Worm (Caenorhabditis elegans) whole organism, early embryonic: ENCODE data around the gene nhr-14.

Experiments
- B0310.2 ChIP-seq: sonication (generic microtip); optimal IDR thresholded peaks from 2 replicates; lab custom pipeline; 2016; ENCODE audit warnings: mild to moderate bottlenecking, missing genetic modification characterization, missing compliant biosample characterization
- F13C5.2 ChIP-seq: sonication (generic microtip); optimal IDR thresholded peaks from 2 replicates; lab custom pipeline; 2017; ENCODE audit warnings: mild to moderate bottlenecking, missing genetic modification characterization, inconsistent platforms, missing compliant biosample characterization
- aly-1 ChIP-seq: sonication (generic microtip); optimal IDR thresholded peaks from 2 replicates; lab custom pipeline; 2016; ENCODE audit warnings: missing genetic modification characterization, missing compliant biosample characterization
- ama-1 ChIP-seq: fragments of 150-350 bp; optimal IDR thresholded peaks from 2 replicates; lab custom pipeline; 2014
- ceh-13 ChIP-seq: fragments of 200-800 bp; sonication (Bioruptor generic); optimal IDR thresholded peaks from 2 replicates; lab custom pipeline; 2018; ENCODE audit warnings: mild to moderate bottlenecking, missing genetic modification characterization, missing compliant biosample characterization
- ceh-36 ChIP-seq: sonication (generic microtip); optimal IDR thresholded peaks from 2 replicates; lab custom pipeline; 2016; ENCODE audit warnings: missing genetic modification characterization, inconsistent platforms, missing compliant biosample characterization
- ets-7 ChIP-seq: sonication (generic microtip); optimal IDR thresholded peaks from 2 replicates; lab custom pipeline; 2016; ENCODE audit warnings: missing genotype, missing genetic modification characterization, missing compliant biosample characterization
- flt-1 ChIP-seq: fragments of 200-800 bp; sonication (Bioruptor generic); IDR thresholded peaks from 2 replicates; pipeline ENCODE4 v1.3.6; 2022; ENCODE audit warnings: missing genetic modification characterization, missing compliant biosample characterization
- hmbx-1 ChIP-seq: sonication (generic microtip); optimal IDR thresholded peaks from 2 replicates; lab custom pipeline; 2016; ENCODE audit warnings: mild to moderate bottlenecking, missing genetic modification characterization, missing compliant biosample characterization
- hmg-4 ChIP-seq: fragments of 200-800 bp; sonication (Bioruptor generic); optimal IDR thresholded peaks from 2 replicates; lab custom pipeline; 2018; ENCODE audit warnings: mild to moderate bottlenecking, missing genetic modification characterization, missing compliant biosample characterization
- hnd-1 ChIP-seq: sonication (generic microtip); optimal IDR thresholded peaks from 2 replicates; lab custom pipeline; 2016; ENCODE audit warnings: missing genetic modification characterization, missing compliant biosample characterization
- pes-1 ChIP-seq: fragments of 200-800 bp; sonication (Bioruptor generic); IDR thresholded peaks from 2 replicates; pipeline ENCODE4 v1.3.6; 2022; ENCODE audit warnings: missing genetic modification reagents, missing genetic modification characterization, missing compliant biosample characterization
- scrt-1 ChIP-seq: fragments of 200-800 bp; sonication (Bioruptor generic); IDR thresholded peaks from 2 replicates; pipeline ENCODE4 v1.3.6; 2022; ENCODE audit warnings: missing genetic modification characterization, missing compliant biosample characterization
- sea-1 ChIP-seq: fragments of 200-800 bp; sonication (Bioruptor generic); conservative IDR thresholded peaks from 2 replicates; pipeline ENCODE4 v1.3.6; 2022; ENCODE audit warnings: missing genetic modification characterization, missing compliant biosample characterization
- tbx-11 ChIP-seq: fragments of 200-800 bp; sonication (Bioruptor generic); IDR thresholded peaks from 2 replicates; pipeline ENCODE4 v1.3.6; 2022; ENCODE audit warnings: missing genetic modification characterization, missing compliant biosample characterization
- tbx-37 ChIP-seq: fragments of 200-800 bp; sonication (Bioruptor generic); conservative IDR thresholded peaks from 2 replicates; pipeline ENCODE4 v1.3.6; 2022; ENCODE audit warnings: missing genetic modification reagents, missing genetic modification characterization, missing compliant biosample characterization
- tra-4 ChIP-seq: sonication (generic microtip); optimal IDR thresholded peaks from 2 replicates; lab custom pipeline; 2017; ENCODE audit warnings: missing genetic modification characterization, missing compliant biosample characterization

Gene nhr-14

ce11 chrX:8475759-8476228 is at the start of gene nhr-14:
nhr-14 (minus strand) TSS chrX:8476178.
- no peak for TF ChIP-seq aly-1 (tag; lab: Kevin White, UChicago)
- no peak for TF ChIP-seq tbx-37
- no peak for TF ChIP-seq flt-1 (GFP tag; lab: Robert Waterston, UW)
- TF ChIP-seq ets-7 (tag; lab: Kevin White, UChicago), result no peak
- TF ChIP-seq ceh-36 (tag; lab: Kevin White, UChicago), result no peak
- no peak for TF ChIP-seq tbx-11 (GFP tag; lab: Robert Waterston, UW)
- TF ChIP-seq F13C5.2 (tag; lab: Kevin White, UChicago), result no peak

ce11 chrX:8523000-8523399 is 47.0 kb upstream of the nhr-14 start:
- TF ChIP-seq tbx-37 (no peak), flt-1 (GFP tag; lab: Robert Waterston, UW) (no peak), hnd-1 (tag; lab: Kevin White, UChicago) (no peak), tbx-11 (GFP tag; lab: Robert Waterston, UW) (no peak), sea-1 (GFP tag; lab: Robert Waterston, UW) (no peak), F13C5.2 (tag; lab: Kevin White, UChicago) (no peak), aly-1 (tag; lab: Kevin White, UChicago) (no peak), ama-1 (lab: Kevin White, UChicago) (no peak), tra-4 (no peak), scrt-1 (GFP tag; lab: Robert Waterston, UW) (no peak), ets-7 (tag; lab: Kevin White, UChicago) (no peak), ceh-13 (GFP tag; lab: Kevin White, UChicago) (no peak), hmbx-1 (no peak), hmg-4 (GFP tag; lab: Kevin White, UChicago) (no peak), ceh-36 (tag; lab: Kevin White, UChicago) (no peak), B0310.2 (no peak), pes-1 (no peak)

DNA sequence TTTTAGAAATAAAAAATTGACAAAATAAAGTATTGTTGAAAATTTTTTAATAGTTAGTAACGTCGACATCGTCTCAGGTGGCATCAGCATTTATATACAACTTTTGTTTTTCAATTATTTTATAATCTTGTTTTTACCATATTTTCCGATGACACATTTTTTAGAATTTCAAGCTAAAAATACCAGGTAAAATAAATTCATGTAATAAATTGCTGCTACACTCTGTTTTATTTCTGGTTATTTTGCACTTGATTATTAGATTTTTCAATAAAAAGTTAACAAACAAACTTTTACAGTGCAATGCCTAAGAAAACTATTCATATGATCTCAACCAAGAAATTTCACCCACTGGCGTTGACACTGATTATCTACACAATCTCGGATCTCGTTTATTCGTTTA is 45.6 kb upstream of the nhr-14 start, which contains the start of gene C03G5.14:
Gene C03G5.14 (plus strand): TSS at position 301 of the 400 bp plus-strand sequence.
- no peak for TF ChIP-seq F13C5.2 (tag; lab: Kevin White, UChicago)
- no peak for TF ChIP-seq ceh-13 (GFP tag; lab: Kevin White, UChicago)

ce11 chrX:8520402-8520801 is 44.4 kb upstream of the nhr-14 start, which contains the start of gene H03E18.2:
H03E18.2 (minus strand) TSS chrX:8520502.
- TF ChIP-seq aly-1 (tag; lab: Kevin White, UChicago), result no peak
- no peak for TF ChIP-seq hnd-1 (tag; lab: Kevin White, UChicago)
- TF ChIP-seq ceh-13 (GFP tag; lab: Kevin White, UChicago), result no peak
- no peak for TF ChIP-seq ama-1 (lab: Kevin White, UChicago)
- TF ChIP-seq sea-1 (GFP tag; lab: Robert Waterston, UW), result no peak
- no peak for TF ChIP-seq tbx-37
- TF ChIP-seq ets-7 (tag; lab: Kevin White, UChicago), result no peak
- no peak for TF ChIP-seq tra-4
- no peak for TF ChIP-seq hmbx-1
- TF ChIP-seq pes-1, result no peak
- TF ChIP-seq tbx-11 (GFP tag; lab: Robert Waterston, UW), result no peak
- TF ChIP-seq ceh-36 (tag; lab: Kevin White, UChicago), result no peak
- TF ChIP-seq scrt-1 (GFP tag; lab: Robert Waterston, UW), result no peak
- no peak for TF ChIP-seq flt-1 (GFP tag; lab: Robert Waterston, UW)
- no peak for TF ChIP-seq B0310.2
- no peak for TF ChIP-seq hmg-4 (GFP tag; lab: Kevin White, UChicago)
- no peak for TF ChIP-seq F13C5.2 (tag; lab: Kevin White, UChicago)

DNA sequence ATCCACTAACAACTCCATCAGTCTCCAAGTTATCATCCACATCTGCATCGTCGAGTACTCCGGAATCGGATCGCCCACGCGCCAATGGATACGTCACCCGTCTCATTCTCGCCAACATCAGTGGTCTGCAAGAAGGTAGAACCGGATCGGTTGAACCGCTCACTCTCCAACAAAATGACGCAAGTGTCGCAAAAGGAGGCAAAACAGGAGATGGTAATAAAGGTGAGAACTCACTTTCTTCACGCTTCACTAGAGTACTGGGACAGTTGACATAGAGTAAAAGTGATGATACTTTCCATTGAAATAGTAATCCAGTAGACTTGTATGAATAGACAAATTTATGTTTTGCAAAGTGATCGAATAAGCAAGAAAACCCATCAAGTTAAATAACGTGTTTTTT is 33.1 kb upstream of the nhr-14 start:
- TF ChIP-seq tbx-11 (GFP tag; lab: Robert Waterston, UW), result no peak
- no peak for TF ChIP-seq aly-1 (tag; lab: Kevin White, UChicago)
- TF ChIP-seq hmg-4 (GFP tag; lab: Kevin White, UChicago), result no peak
- no peak for TF ChIP-seq tra-4
- no peak for TF ChIP-seq tbx-37
- no peak for TF ChIP-seq hnd-1 (tag; lab: Kevin White, UChicago)
- no peak for TF ChIP-seq ceh-36 (tag; lab: Kevin White, UChicago)
- TF ChIP-seq F13C5.2 (tag; lab: Kevin White, UChicago), result no peak
- TF ChIP-seq ets-7 (tag; lab: Kevin White, UChicago), result no peak
- TF ChIP-seq ama-1 (lab: Kevin White, UChicago), result no peak
- no peak for TF ChIP-seq sea-1 (GFP tag; lab: Robert Waterston, UW)
- TF ChIP-seq hmbx-1, result no peak
- TF ChIP-seq flt-1 (GFP tag; lab: Robert Waterston, UW), result no peak
- no peak for TF ChIP-seq scrt-1 (GFP tag; lab: Robert Waterston, UW)
- TF ChIP-seq pes-1, result no peak

DNA sequence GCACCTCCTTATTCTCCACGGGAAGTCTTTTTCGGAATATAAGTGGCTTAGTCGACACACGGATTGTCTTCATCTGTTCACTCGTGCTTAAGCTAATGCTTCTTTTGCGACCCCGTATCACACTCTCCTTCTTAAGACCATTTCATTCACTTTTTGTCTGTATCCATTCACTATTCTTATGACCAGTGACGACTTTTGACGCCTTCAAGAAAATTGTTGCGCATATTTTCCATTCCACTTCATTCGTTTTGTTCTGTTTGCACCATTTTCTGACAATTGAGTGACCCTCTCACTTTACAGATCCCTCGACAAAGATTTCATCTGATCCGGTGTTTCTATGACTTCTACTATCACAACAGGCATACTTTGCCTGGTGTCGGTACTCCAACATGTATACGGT is 31.6 kb upstream of the nhr-14 start, which contains the start of gene H03E18.1:
Gene H03E18.1 (plus strand): TSS at position 301 of the 400 bp plus-strand sequence.
- no peak for TF ChIP-seq pes-1
- no peak for TF ChIP-seq ceh-36 (tag; lab: Kevin White, UChicago)
- no peak for TF ChIP-seq F13C5.2 (tag; lab: Kevin White, UChicago)
- TF ChIP-seq sea-1 (GFP tag; lab: Robert Waterston, UW), result no peak
- no peak for TF ChIP-seq tbx-11 (GFP tag; lab: Robert Waterston, UW)
- TF ChIP-seq ama-1 (lab: Kevin White, UChicago), result no peak

ce11 chrX:8507053-8507452 is 31.1 kb upstream of the nhr-14 start:
- TF ChIP-seq tbx-11 (GFP tag; lab: Robert Waterston, UW), result no peak
- TF ChIP-seq flt-1 (GFP tag; lab: Robert Waterston, UW), result no peak
- TF ChIP-seq tra-4, result no peak
- no peak for TF ChIP-seq F13C5.2 (tag; lab: Kevin White, UChicago)
- TF ChIP-seq pes-1, result no peak
- TF ChIP-seq aly-1 (tag; lab: Kevin White, UChicago), result no peak
- TF ChIP-seq B0310.2, result no peak
- no peak for TF ChIP-seq sea-1 (GFP tag; lab: Robert Waterston, UW)
- no peak for TF ChIP-seq ama-1 (lab: Kevin White, UChicago)
- no peak for TF ChIP-seq hmbx-1
- TF ChIP-seq hmg-4 (GFP tag; lab: Kevin White, UChicago), result no peak
